Comparison of ENCODE assay signal across 2 fruit fly cellular contexts in the genomic region with DNA sequence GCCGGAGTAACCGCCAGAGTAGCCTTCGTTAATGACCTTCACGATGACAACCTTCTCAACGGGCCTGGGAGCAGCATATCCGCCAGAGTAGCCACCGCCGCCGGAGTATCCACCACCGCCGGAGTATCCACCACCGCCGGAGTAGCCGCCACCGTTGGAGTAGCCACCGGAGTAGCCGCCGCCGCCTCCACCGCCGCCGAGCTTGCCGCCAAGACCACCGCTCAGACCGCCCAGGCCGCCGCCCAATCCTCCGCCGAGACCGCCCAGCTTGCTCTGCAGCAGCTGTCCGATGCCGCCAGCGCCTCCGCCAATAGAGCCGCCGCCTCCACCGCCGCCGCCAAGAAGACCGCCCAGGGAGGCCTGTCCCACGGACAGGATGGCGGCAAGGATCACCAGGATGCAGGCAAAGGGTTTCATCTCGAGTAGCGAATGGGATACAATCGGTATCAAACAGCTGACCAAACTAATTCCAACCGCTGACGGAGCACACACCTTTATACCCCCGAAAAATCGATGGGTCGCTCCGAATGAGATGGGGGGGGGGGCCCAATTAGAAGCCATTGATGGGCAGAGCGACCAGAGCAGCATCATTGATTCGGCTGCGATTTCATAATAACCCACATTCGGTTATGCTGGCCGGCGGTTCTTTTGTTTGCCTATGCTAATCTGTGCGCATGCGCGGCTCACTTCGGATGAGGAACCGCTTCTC.
A peak's percentile ranks its signal among the peaks of the same experiment; 100 is the strongest.
TF ChIP-seq lines count a peak whose summit lies in the region.

No protein-coding gene starts in this region.

- TF ChIP-seq CTCF in whole organism, embryonic (GFP tag; optimal IDR thresholded peaks at IDR 0.05; lab: Kevin White, UChicago): no peak

TF ChIP-seq in whole organism, embryonic, 481 proteins besides CTCF, POLR2A, EP300 and RAD21:
- no peak for TF ChIP-seq CG3847 (GFP tag; IDR thresholded peaks at IDR 0.05; lab: Robert Waterston, UW)
- peak; percentile 75; the same call in 1 of the 2 replicates for TF ChIP-seq Awh (GFP tag; IDR thresholded peaks at IDR 0.05; lab: Robert Waterston, UW)
- TF ChIP-seq chinmo (GFP tag; IDR thresholded peaks at IDR 0.05; lab: Robert Waterston, UW; ENCODE audit: partially characterized antibody): peak; percentile 54; the same call in 1 of the 4 replicates
- TF ChIP-seq onecut (GFP tag; IDR thresholded peaks at IDR 0.05; lab: Robert Waterston, UW): peak; percentile 34; the same call in 1 of the 2 replicates
- TF ChIP-seq Ets65A (GFP tag; lab: Kevin White, UChicago): peak; percentile 72
- TF ChIP-seq CG9727 (GFP tag; optimal IDR thresholded peaks at IDR 0.05; lab: Kevin White, UChicago): no peak
- TF ChIP-seq CG13894 (tag; optimal IDR thresholded peaks at IDR 0.05; lab: Kevin White, UChicago): peak; percentile 29
- peak; percentile 56 for TF ChIP-seq Med (GFP tag; lab: Kevin White, UChicago)
- TF ChIP-seq CG6175 (GFP tag; IDR thresholded peaks at IDR 0.05; lab: Robert Waterston, UW): peak; percentile 26; the same call in 1 of the 3 replicates

TF ChIP-seq in whole organism, wandering third instar larva, 38 proteins besides CTCF, POLR2A, EP300 and RAD21:
- no peak for TF ChIP-seq N (GFP tag; optimal IDR thresholded peaks at IDR 0.05; lab: Kevin White, UChicago)
- no peak for TF ChIP-seq GATAd (GFP tag; optimal IDR thresholded peaks at IDR 0.05; lab: Kevin White, UChicago)
- no peak for TF ChIP-seq usp (GFP tag; optimal IDR thresholded peaks at IDR 0.05; lab: Kevin White, UChicago)
- no peak for TF ChIP-seq Hnf4 (GFP tag; optimal IDR thresholded peaks at IDR 0.05; lab: Kevin White, UChicago)
- TF ChIP-seq Dfd (GFP tag; optimal IDR thresholded peaks at IDR 0.05; lab: Kevin White, UChicago): peak; percentile 68
- TF ChIP-seq HLH106 (tag; optimal IDR thresholded peaks at IDR 0.05; lab: Kevin White, UChicago): no peak
- no peak for TF ChIP-seq sage (GFP tag; optimal IDR thresholded peaks at IDR 0.05; lab: Kevin White, UChicago)
- no peak for TF ChIP-seq Hr78 (GFP tag; optimal IDR thresholded peaks at IDR 0.05; lab: Kevin White, UChicago)
